Worm (Caenorhabditis elegans) whole organism, L3 larva: Measurements from ENCODE around the gene npp-18.

Experiments
- nhr-76 ChIP-seq: fragments of 150-350 bp; sonication (generic microtip); optimal IDR thresholded peaks from 5 replicates; lab custom pipeline; 2014; ENCODE audit warnings: missing biosample characterization, missing genetic modification characterization
- pha-4 ChIP-seq: fragments of 150-350 bp; optimal IDR thresholded peaks from 2 replicates; lab custom pipeline; 2014; ENCODE audit warnings: missing biosample characterization, missing genetic modification reagents, missing genetic modification characterization

ce11 chrIII:13272227-13272626 lies 24.4 kb upstream of the npp-18 start:
- TF ChIP-seq nhr-76 (no peak), pha-4 (tag; lab: Kevin White, UChicago) (no peak)
